Fruit fly (Drosophila melanogaster): ENCODE data around the gene TrpRS-m.

DNA sequence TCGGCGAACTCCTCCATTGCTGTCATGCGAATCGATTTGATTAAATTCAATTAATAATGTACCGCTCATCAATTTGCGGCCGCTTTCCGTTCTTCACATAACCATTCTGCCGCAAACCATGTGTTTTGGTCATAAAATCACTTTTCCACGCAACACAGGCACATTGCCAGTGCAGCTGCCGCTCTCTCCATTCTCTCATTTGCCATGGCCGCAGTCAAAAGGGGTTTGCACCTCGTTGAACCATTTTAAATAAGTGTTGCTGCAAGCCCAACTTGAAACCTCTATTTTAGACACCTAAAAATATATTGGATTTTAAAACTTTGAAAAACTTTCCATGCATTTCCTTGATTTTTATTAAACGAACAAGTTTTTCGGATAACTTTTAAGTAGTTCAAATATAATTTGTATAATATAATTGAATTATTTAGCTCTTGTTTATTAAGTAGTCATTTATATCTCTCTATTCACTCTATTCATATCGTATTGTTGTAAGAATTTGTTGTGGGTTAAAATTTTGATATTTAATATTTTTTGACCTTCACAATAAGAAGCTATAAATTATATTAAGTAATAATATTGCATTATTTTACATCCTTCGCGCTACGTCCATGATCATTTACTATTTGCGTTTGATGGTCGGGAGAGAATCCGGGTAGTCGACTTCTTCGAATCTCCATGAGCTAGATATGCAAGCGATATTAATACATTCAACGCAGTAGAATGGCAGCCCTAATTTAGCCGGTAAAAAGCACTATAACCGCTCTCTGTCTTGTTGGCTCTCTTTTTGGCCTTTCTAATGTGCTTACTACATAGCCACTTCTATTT lies 7.3 kb downstream of the TrpRS-m start, which contains the start of gene CG5535:
- TF ChIP-seq Sox14 (GFP tag; optimal IDR thresholded peaks at IDR 0.05), result peak; percentile 41
- TF ChIP-seq CG7368 (GFP tag; optimal IDR thresholded peaks at IDR 0.05), result peak; percentile 47
- TF ChIP-seq vri (GFP tag; optimal IDR thresholded peaks at IDR 0.05), result peak; percentile 12
- TF ChIP-seq fd85E (GFP tag; optimal IDR thresholded peaks at IDR 0.05), result no peak
- no peak for TF ChIP-seq Eip93F (GFP tag; optimal IDR thresholded peaks at IDR 0.05)
- TF ChIP-seq CG32006 (GFP tag; optimal IDR thresholded peaks at IDR 0.05), result peak; percentile 96
- TF ChIP-seq Hr38 (GFP tag; optimal IDR thresholded peaks at IDR 0.05), result no peak
- TF ChIP-seq CG4318 (GFP tag; optimal IDR thresholded peaks at IDR 0.05), result peak; percentile 88
- no peak for TF ChIP-seq Blimp-1 (GFP tag; optimal IDR thresholded peaks at IDR 0.05)
- TF ChIP-seq CG16779 (tag; optimal IDR thresholded peaks at IDR 0.05), result peak; percentile 74

Measured in whole organism, prepupa.